Fruit fly (Drosophila melanogaster) whole organism, prepupa: ENCODE data around the gene CG4660.

Experiments
- Blimp-1 ChIP-seq: fragments of 200-800 bp; sonication (Bioruptor generic); optimal IDR thresholded peaks from 3 replicates; lab custom pipeline; 2017; ENCODE audit warnings: missing biosample characterization, missing genetic modification characterization, mild to moderate bottlenecking, moderate library complexity, missing genetic modification reagents
- CG10631 ChIP-seq: fragments of 200-800 bp; sonication (Bioruptor generic); optimal IDR thresholded peaks from 2 replicates; lab custom pipeline; 2016; ENCODE audit warnings: missing biosample characterization, missing genetic modification characterization
- CG10669 ChIP-seq: fragments of 200-800 bp; sonication (Bioruptor generic); optimal IDR thresholded peaks from 3 replicates; lab custom pipeline; 2018; ENCODE audit warnings: missing biosample characterization, mild to moderate bottlenecking, missing genetic modification characterization, moderate library complexity
- CG11762 ChIP-seq: fragments of 200-800 bp; sonication (Bioruptor generic); optimal IDR thresholded peaks from 3 replicates; lab custom pipeline; 2016; ENCODE audit warnings: missing biosample characterization, missing genetic modification characterization; ENCODE audit not compliant: insufficient read depth
- CG1621 ChIP-seq: fragments of 200-800 bp; sonication (Bioruptor generic); optimal IDR thresholded peaks from 3 replicates; lab custom pipeline; 2018; ENCODE audit warnings: missing biosample characterization, mild to moderate bottlenecking, missing genetic modification characterization
- CG16779 ChIP-seq: fragments of 200-800 bp; sonication (Bioruptor generic); optimal IDR thresholded peaks from 3 replicates; lab custom pipeline; 2017; ENCODE audit warnings: missing biosample characterization, mild to moderate bottlenecking, missing genetic modification characterization
- CG3032 ChIP-seq: fragments of 200-800 bp; optimal IDR thresholded peaks from 2 replicates; lab custom pipeline; 2019; ENCODE audit warnings: missing biosample characterization, mild to moderate bottlenecking, missing genetic modification characterization, moderate library complexity
- CG31627 ChIP-seq: fragments of 200-800 bp; sonication (Bioruptor generic); optimal IDR thresholded peaks from 3 replicates; lab custom pipeline; 2016; ENCODE audit warnings: missing biosample characterization, missing genetic modification characterization
- CG34406 ChIP-seq: fragments of 200-800 bp; sonication (Bioruptor generic); optimal IDR thresholded peaks from 3 replicates; lab custom pipeline; 2016; ENCODE audit warnings: missing biosample characterization, missing genetic modification characterization
- CG3919 ChIP-seq: fragments of 200-800 bp; sonication (Bioruptor generic); optimal IDR thresholded peaks from 3 replicates; lab custom pipeline; 2016; ENCODE audit warnings: missing biosample characterization, missing genetic modification characterization
- CG4318 ChIP-seq: fragments of 200-800 bp; sonication (Bioruptor generic); optimal IDR thresholded peaks from 3 replicates; lab custom pipeline; 2017; ENCODE audit warnings: missing biosample characterization, mild to moderate bottlenecking, missing genetic modification characterization
- CG6163 ChIP-seq: fragments of 200-800 bp; sonication (Bioruptor generic); IDR thresholded peaks from 3 replicates; pipeline ENCODE4 v1.3.6; 2022; ENCODE audit warnings: missing biosample characterization, missing genetic modification characterization
- CG6276 ChIP-seq: fragments of 200-800 bp; sonication (Bioruptor generic); optimal IDR thresholded peaks from 2 replicates; lab custom pipeline; 2017; ENCODE audit warnings: missing biosample characterization, mild to moderate bottlenecking, missing genetic modification characterization
- CG6792 ChIP-seq: fragments of 200-800 bp; sonication (Bioruptor generic); optimal IDR thresholded peaks from 3 replicates; lab custom pipeline; 2016; ENCODE audit warnings: missing biosample characterization, missing genetic modification characterization
- CG6808 ChIP-seq: fragments of 200-800 bp; sonication (Bioruptor generic); optimal IDR thresholded peaks from 3 replicates; lab custom pipeline; 2017; ENCODE audit warnings: missing biosample characterization, missing genetic modification characterization, mild to moderate bottlenecking, moderate library complexity, missing genetic modification reagents
- CG7368 ChIP-seq: fragments of 200-800 bp; sonication (Bioruptor generic); optimal IDR thresholded peaks from 3 replicates; lab custom pipeline; 2016; ENCODE audit warnings: missing biosample characterization, missing genetic modification characterization
- CG8632 ChIP-seq: fragments of 200-800 bp; sonication (Bioruptor generic); optimal IDR thresholded peaks from 3 replicates; lab custom pipeline; 2016; ENCODE audit warnings: missing biosample characterization, missing genetic modification characterization
- CG9139 ChIP-seq: fragments of 200-800 bp; sonication (Bioruptor generic); optimal IDR thresholded peaks from 3 replicates; lab custom pipeline; 2017; ENCODE audit warnings: missing biosample characterization, mild to moderate bottlenecking, missing genetic modification characterization
- Eip75B ChIP-seq: fragments of 200-800 bp; sonication (Bioruptor generic); optimal IDR thresholded peaks from 3 replicates; lab custom pipeline; 2016; ENCODE audit warnings: missing biosample characterization, missing genetic modification characterization
- Eip78C ChIP-seq: fragments of 200-800 bp; sonication (Bioruptor generic); peaks from one replicate; lab custom pipeline; 2016; ENCODE audit warnings: missing biosample characterization, missing genetic modification characterization
- Eip93F ChIP-seq: fragments of 200-800 bp; sonication (Bioruptor generic); optimal IDR thresholded peaks from 2 replicates; lab custom pipeline; 2016; ENCODE audit warnings: missing biosample characterization, mild to moderate bottlenecking, missing genetic modification characterization
- Ets21C ChIP-seq: fragments of 200-800 bp; sonication (Bioruptor generic); optimal IDR thresholded peaks from 3 replicates; lab custom pipeline; 2016; ENCODE audit warnings: missing biosample characterization, missing genetic modification characterization
- Ets96B ChIP-seq: fragments of 200-800 bp; optimal IDR thresholded peaks from 2 replicates; lab custom pipeline; 2019; ENCODE audit warnings: missing biosample characterization, mild to moderate bottlenecking, missing genetic modification characterization, moderate library complexity
- Gug ChIP-seq: fragments of 200-800 bp; sonication (Bioruptor generic); IDR thresholded peaks from 2 replicates; pipeline ENCODE4 v1.3.6; 2022; ENCODE audit warnings: missing biosample characterization, missing genetic modification characterization
- Hr38 ChIP-seq: sonication (Bioruptor generic); optimal IDR thresholded peaks from 2 replicates; lab custom pipeline; 2016; ENCODE audit warnings: missing biosample characterization, missing genetic modification characterization
- Hr39 ChIP-seq: fragments of 200-800 bp; sonication (Bioruptor generic); optimal IDR thresholded peaks from 2 replicates; lab custom pipeline; 2016; ENCODE audit warnings: missing biosample characterization, missing genetic modification characterization
- Hr4 ChIP-seq: fragments of 200-800 bp; sonication (Bioruptor generic); optimal IDR thresholded peaks from 3 replicates; lab custom pipeline; 2016; ENCODE audit warnings: missing biosample characterization, missing genetic modification characterization
- OdsH ChIP-seq: fragments of 200-800 bp; sonication (Bioruptor generic); optimal IDR thresholded peaks from 3 replicates; lab custom pipeline; 2016; ENCODE audit warnings: missing biosample characterization, missing genetic modification characterization
- Smox ChIP-seq: fragments of 200-800 bp; sonication (Bioruptor generic); optimal IDR thresholded peaks from 3 replicates; lab custom pipeline; 2016; ENCODE audit warnings: missing biosample characterization, missing genetic modification characterization
- Sox102F ChIP-seq: fragments of 200-800 bp; sonication (Bioruptor generic); optimal IDR thresholded peaks from 2 replicates; lab custom pipeline; 2016; ENCODE audit warnings: missing biosample characterization, mild to moderate bottlenecking, missing genetic modification characterization
- acj6 ChIP-seq: fragments of 200-800 bp; sonication (Bioruptor generic); optimal IDR thresholded peaks from 3 replicates; lab custom pipeline; 2016; ENCODE audit warnings: missing biosample characterization, missing genetic modification characterization
- cyc ChIP-seq: fragments of 200-800 bp; sonication (Bioruptor generic); optimal IDR thresholded peaks from 3 replicates; lab custom pipeline; 2016; ENCODE audit warnings: missing biosample characterization, missing genetic modification characterization
- dac ChIP-seq: fragments of 200-800 bp; sonication (Bioruptor generic); optimal IDR thresholded peaks from 2 replicates; lab custom pipeline; 2017; ENCODE audit warnings: missing biosample characterization, mild to moderate bottlenecking, missing genetic modification characterization
- dsx ChIP-seq: fragments of 200-800 bp; optimal IDR thresholded peaks from 3 replicates; lab custom pipeline; 2019; ENCODE audit warnings: missing biosample characterization, mild to moderate bottlenecking, missing genetic modification characterization, moderate library complexity; ENCODE audit not compliant: poor library complexity, severe bottlenecking
- eg ChIP-seq: fragments of 200-800 bp; sonication (Bioruptor generic); IDR thresholded peaks from 3 replicates; pipeline ENCODE4 v1.3.6; 2022; ENCODE audit warnings: missing biosample characterization, missing genetic modification characterization
- esn ChIP-seq: fragments of 200-800 bp; sonication (Bioruptor generic); optimal IDR thresholded peaks from 2 replicates; lab custom pipeline; 2016; ENCODE audit warnings: missing biosample characterization, mild to moderate bottlenecking, missing genetic modification characterization, moderate library complexity
- fd59A ChIP-seq: fragments of 200-800 bp; sonication (Bioruptor generic); optimal IDR thresholded peaks from 2 replicates; lab custom pipeline; 2017; ENCODE audit warnings: missing biosample characterization, mild to moderate bottlenecking, missing genetic modification characterization, missing genetic modification reagents
- fd85E ChIP-seq: fragments of 200-800 bp; sonication (Bioruptor generic); optimal IDR thresholded peaks from 3 replicates; lab custom pipeline; 2016; ENCODE audit warnings: missing biosample characterization, missing genetic modification characterization
- fkh ChIP-seq: fragments of 200-800 bp; sonication (Bioruptor generic); optimal IDR thresholded peaks from 3 replicates; lab custom pipeline; 2017; ENCODE audit warnings: missing biosample characterization, mild to moderate bottlenecking, missing genetic modification characterization, moderate library complexity
- net ChIP-seq: fragments of 200-800 bp; sonication (Bioruptor generic); optimal IDR thresholded peaks from 3 replicates; lab custom pipeline; 2016; ENCODE audit warnings: missing biosample characterization, missing genetic modification characterization
- pdm3 ChIP-seq: fragments of 200-800 bp; sonication (Bioruptor generic); optimal IDR thresholded peaks from 3 replicates; lab custom pipeline; 2016; ENCODE audit warnings: missing biosample characterization, missing genetic modification characterization
- ss ChIP-seq, 2 experiments: fragments of 200-800 bp; sonication (Bioruptor generic); optimal IDR thresholded peaks; 2 replicates in 1 of 2; 3 replicates in 1 of 2; lab custom pipeline; 2017 to 2018; ENCODE audit warnings: mild to moderate bottlenecking in 2 of 2, missing biosample characterization in 2 of 2, missing genetic modification characterization in 2 of 2, moderate library complexity in 1 of 2
- svp ChIP-seq: fragments of 200-800 bp; sonication (Bioruptor generic); peaks from one replicate; lab custom pipeline; 2016; ENCODE audit warnings: missing biosample characterization, missing genetic modification characterization
- topi ChIP-seq: fragments of 200-800 bp; sonication (Bioruptor generic); optimal IDR thresholded peaks from 3 replicates; lab custom pipeline; 2016; ENCODE audit warnings: missing biosample characterization, missing genetic modification characterization
- vri ChIP-seq: fragments of 200-800 bp; sonication (Bioruptor generic); optimal IDR thresholded peaks from 3 replicates; lab custom pipeline; 2016; ENCODE audit warnings: missing biosample characterization, mild to moderate bottlenecking, missing genetic modification characterization

CG4660 gene

DNA sequence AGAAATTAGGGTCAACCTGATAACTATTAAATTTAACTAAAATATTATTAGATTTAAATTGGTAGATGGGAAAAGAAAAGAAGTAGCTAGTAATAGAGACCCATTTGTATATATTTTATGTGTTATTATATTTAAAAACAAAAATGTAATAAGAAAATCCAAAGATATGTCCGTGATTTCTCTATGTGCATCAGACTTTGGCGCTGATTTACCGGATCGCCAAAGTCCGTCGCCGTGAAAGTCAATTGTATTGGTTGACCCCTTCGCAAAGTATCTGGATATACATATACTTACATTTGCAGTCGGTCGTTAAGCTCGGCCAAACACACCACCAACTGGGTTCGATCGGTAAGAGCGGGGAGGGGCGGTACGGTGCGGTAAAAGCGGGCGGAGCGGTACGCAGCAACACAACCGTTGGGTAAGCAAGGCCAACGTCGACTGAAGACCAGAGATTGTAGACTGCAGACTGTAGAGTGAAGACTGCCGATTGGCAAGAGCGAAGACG is 4.1 kb downstream of the CG4660 start (continued):
- TF ChIP-seq Smox (GFP tag; lab: Kevin White, UChicago) (peak; percentile 49), CG9139 (no peak), dac (GFP tag; lab: Kevin White, UChicago) (peak; percentile 54), vri (no peak), CG31627 (GFP tag; lab: Kevin White, UChicago) (peak; percentile 12), svp (GFP tag; lab: Kevin White, UChicago) (peak; percentile 71), Eip93F (GFP tag; lab: Kevin White, UChicago) (no peak), CG8632 (GFP tag; lab: Kevin White, UChicago) (peak; percentile 85), Hr39 (no peak), CG7368 (GFP tag; lab: Kevin White, UChicago) (peak; percentile 23), net (peak; percentile 69), esn (GFP tag; lab: Kevin White, UChicago) (peak; percentile 52)

DNA sequence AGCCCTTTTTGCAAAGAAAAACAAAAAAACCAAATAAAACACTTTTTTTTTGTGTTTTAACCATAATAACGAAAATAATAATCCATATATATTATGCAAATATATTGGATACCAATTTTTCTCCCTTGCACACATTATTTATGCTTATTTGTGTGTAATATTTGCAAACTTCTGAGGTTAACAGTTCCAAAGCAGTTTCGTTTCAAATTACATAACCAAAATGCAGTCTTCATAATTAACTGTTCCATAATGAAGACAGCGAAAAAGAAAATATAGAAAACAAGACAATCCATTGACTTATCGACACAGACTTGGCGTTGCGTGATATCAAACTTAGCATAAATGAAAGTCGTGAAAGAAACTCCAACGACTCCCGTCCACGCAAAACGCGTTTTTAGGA is 5.6 kb downstream of the CG4660 start:
- no peak for TF ChIP-seq dac (GFP tag; lab: Kevin White, UChicago)
- TF ChIP-seq CG6276 (GFP tag; lab: Kevin White, UChicago) = no peak
- no peak for TF ChIP-seq fkh

DNA sequence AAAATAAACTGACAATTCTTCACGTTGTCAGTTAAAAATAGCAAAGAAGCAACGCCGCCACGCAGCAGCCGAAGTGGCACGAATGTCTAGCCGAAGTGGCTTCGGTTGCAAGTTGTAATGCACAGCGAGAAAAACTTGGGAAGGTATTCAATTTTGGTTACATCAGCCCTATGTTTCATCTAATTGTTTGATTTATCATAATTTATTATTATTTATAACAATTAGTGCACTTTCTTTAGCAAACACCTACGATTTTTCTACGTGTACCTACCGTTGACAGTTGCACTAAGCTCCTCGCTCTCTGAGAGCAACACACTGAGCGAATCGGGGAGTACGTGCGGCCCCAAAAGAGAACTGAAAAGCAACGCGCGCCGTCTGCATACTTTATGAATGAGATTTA is 6.3 kb downstream of the CG4660 start, which contains the start of gene Tsp5D:
Gene Tsp5D, minus strand, starts transcription at position 13 of the 400 bp plus-strand sequence.
- TF ChIP-seq CG6808 (GFP tag; lab: Kevin White, UChicago) (peak; percentile 97), Eip78C (GFP tag; lab: Kevin White, UChicago) (peak; percentile 96), CG10631 (GFP tag; lab: Kevin White, UChicago) (peak; percentile 98), CG6792 (peak; percentile 80), OdsH (GFP tag; lab: Kevin White, UChicago) (peak; percentile 94), eg (peak; percentile 100), CG3032 (peak; percentile 96), dac (GFP tag; lab: Kevin White, UChicago) (peak; percentile 96), Ets96B (tag; lab: Kevin White, UChicago) (peak; percentile 97), CG6276 (GFP tag; lab: Kevin White, UChicago) (peak; percentile 99), Eip75B (GFP tag; lab: Kevin White, UChicago) (peak; percentile 84), CG4318 (GFP tag; lab: Kevin White, UChicago) (peak; percentile 97), svp (GFP tag; lab: Kevin White, UChicago) (no peak), Smox (GFP tag; lab: Kevin White, UChicago) (no peak), Ets21C (GFP tag; lab: Kevin White, UChicago) (no peak), CG3919 (GFP tag; lab: Kevin White, UChicago) (peak; percentile 98), CG10669 (GFP tag; lab: Kevin White, UChicago) (peak; percentile 97), CG11762 (GFP tag; lab: Kevin White, UChicago) (peak; percentile 97), ss (GFP tag; optimal IDR thresholded peaks at IDR 0.05; lab: Kevin White, UChicago) (peak; percentile 84 to 87), Sox102F (GFP tag; lab: Kevin White, UChicago) (no peak), net (peak; percentile 96), fd59A (GFP tag; lab: Kevin White, UChicago) (peak; percentile 93), CG6163 (GFP tag; lab: Robert Waterston, UW) (peak; percentile 99), acj6 (GFP tag; lab: Kevin White, UChicago) (peak; percentile 91), Blimp-1 (GFP tag; lab: Kevin White, UChicago) (no peak), CG31627 (GFP tag; lab: Kevin White, UChicago) (no peak), CG9139 (peak; percentile 95), CG7368 (GFP tag; lab: Kevin White, UChicago) (peak; percentile 95), pdm3 (GFP tag; lab: Kevin White, UChicago) (peak; percentile 88), Hr39 (no peak), Hr4 (GFP tag; lab: Kevin White, UChicago) (peak; percentile 93), topi (GFP tag; lab: Kevin White, UChicago) (peak; percentile 68), CG34406 (GFP tag; lab: Kevin White, UChicago) (peak; percentile 83), cyc (GFP tag; lab: Kevin White, UChicago) (peak; percentile 63), fd85E (GFP tag; lab: Kevin White, UChicago) (peak; percentile 80), dsx (GFP tag; lab: Kevin White, UChicago) (peak; percentile 82), Hr38 (GFP tag; lab: Kevin White, UChicago) (peak; percentile 14), CG16779 (tag; lab: Kevin White, UChicago) (peak; percentile 93), vri (no peak), Gug (peak; percentile 99), esn (GFP tag; lab: Kevin White, UChicago) (peak; percentile 36), fkh (peak; percentile 29), Eip93F (GFP tag; lab: Kevin White, UChicago) (no peak), CG1621 (tag; lab: Kevin White, UChicago) (peak; percentile 93)
